Worm (Caenorhabditis elegans) whole organism, L4/young adult: ENCODE results near the gene grld-1.

ENCODE experiments used
- W03F9.2 ChIP-seq: fragments of 150-350 bp; optimal IDR thresholded peaks from 2 replicates; lab custom pipeline; 2014; ENCODE audit warnings: missing biosample characterization, missing genetic modification characterization
- dao-5 ChIP-seq: sonication (generic microtip); optimal IDR thresholded peaks from 2 replicates; lab custom pipeline; 2016; ENCODE audit warnings: missing genotype, missing genetic modification characterization, moderate library complexity, missing compliant biosample characterization
- him-1 ChIP-seq: sonication (generic microtip); optimal IDR thresholded peaks from 2 replicates; lab custom pipeline; 2016; ENCODE audit warnings: missing genotype, missing genetic modification reagents, missing genetic modification characterization, missing compliant biosample characterization

The grld-1 gene

DNA sequence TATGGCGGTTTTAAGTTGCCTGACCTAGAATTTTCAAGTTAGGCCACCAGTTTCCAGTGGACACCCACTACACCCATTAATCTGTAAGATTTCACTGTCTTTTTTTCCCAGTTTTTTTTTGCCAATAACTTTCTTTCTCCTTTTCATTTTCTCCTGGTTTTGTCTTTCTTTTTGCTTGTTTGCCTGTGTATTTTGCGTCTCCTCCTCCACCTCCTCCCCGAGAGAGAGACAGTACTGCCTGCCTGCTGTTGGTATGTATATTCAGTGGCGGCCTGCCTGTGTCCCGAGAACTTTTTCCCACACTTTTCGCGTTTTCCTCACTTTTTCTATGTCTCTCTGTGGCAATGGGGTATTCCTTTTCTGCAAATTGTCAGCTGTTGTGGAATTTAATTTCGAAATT, 44.3 kb downstream of the grld-1 start:
- no peak for TF ChIP-seq W03F9.2 (tag; lab: Kevin White, UChicago)
- TF ChIP-seq dao-5 (tag; lab: Kevin White, UChicago) = no peak
- no peak for TF ChIP-seq him-1 (tag; lab: Kevin White, UChicago)

DNA sequence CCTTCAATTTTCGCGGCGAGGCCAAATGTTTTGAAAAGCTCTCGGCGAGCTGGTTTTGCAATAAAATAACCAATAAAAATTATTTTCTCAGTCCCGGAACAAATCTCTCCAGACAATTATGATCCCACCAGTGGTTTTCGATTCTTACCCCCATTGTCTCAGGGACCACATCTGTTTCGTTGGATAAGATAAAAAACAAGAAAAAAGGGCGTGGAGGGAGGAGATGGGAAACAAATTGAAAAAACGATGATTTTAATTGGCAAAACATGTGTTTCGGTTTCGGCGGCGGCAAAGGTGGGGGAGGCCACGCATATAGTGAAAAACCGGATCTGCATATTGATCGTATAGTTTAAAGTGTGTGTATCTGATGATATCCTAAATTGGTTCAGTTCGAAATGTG, 44.8 kb downstream of the grld-1 start:
- TF ChIP-seq W03F9.2 (tag; lab: Kevin White, UChicago) = no peak
- TF ChIP-seq dao-5 (tag; lab: Kevin White, UChicago) = no peak
- TF ChIP-seq him-1 (tag; lab: Kevin White, UChicago) = no peak

DNA sequence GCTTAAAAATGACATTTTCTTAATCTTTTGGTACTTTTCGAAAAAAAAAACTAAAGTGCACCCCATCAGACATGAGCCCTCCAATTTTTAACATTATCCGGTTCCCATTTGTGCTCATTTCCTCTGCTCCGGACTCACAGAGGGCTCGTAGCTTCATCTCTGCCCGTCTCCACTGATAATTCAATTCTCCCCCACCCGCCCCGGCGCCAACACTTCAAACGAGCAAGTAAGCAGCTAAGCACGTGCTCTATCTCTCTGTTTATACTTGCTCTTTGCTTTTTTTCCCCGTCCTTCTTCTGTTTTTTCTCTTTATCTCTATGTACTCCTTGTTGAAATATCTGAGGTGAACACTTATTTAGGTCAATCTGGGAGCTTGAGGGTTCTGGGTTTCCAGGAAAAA, 46.5 kb downstream of the grld-1 start, which contains the start of gene T05C7.9:
Gene T05C7.9, plus strand, starts transcription at position 72 of the 400 bp plus-strand sequence.
- no peak for TF ChIP-seq dao-5 (tag; lab: Kevin White, UChicago)
- TF ChIP-seq W03F9.2 (tag; lab: Kevin White, UChicago) = no peak
- no peak for TF ChIP-seq him-1 (tag; lab: Kevin White, UChicago)

DNA sequence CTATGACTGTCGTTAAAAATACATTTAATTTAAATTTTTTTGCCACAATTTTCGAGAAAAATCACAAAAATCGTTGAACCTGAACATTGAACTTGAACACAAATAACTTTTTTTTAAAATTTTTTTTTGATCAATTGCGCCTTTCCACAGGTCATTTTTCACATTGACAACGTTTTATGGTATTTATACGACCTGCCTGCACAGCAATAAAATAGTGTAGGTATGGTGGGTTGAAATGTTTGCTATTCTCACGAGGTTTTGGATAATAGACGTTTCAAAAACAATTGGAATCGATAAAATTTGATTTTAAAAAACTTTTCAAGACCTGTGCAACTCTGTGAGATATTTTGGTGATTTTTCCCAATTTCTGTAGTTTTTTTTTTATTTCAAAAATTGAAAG, 47.5 kb downstream of the grld-1 start:
- no peak for TF ChIP-seq W03F9.2 (tag; lab: Kevin White, UChicago)
- no peak for TF ChIP-seq him-1 (tag; lab: Kevin White, UChicago)
- TF ChIP-seq dao-5 (tag; lab: Kevin White, UChicago) = no peak

DNA sequence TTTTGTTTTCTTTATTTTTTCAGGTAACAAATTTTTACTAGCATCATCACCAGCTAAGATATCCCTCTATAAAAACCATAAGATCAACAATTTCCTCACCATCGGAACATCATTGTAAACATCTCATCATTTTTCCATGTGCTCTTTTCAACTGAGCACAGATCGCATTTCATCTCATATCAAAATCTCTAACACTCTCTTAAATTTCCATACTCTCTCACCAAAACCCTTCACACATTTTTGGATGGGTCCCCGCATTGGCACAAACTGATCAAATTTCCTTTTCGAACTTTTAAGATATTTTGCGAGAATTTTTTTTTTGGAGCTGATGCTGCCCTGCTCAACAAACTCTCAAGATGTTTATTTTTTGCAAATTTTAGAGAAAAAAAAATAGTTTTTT, 48.3 kb downstream of the grld-1 start:
- TF ChIP-seq W03F9.2 (tag; lab: Kevin White, UChicago) (no peak), him-1 (tag; lab: Kevin White, UChicago) (no peak), dao-5 (tag; lab: Kevin White, UChicago) (no peak)

DNA sequence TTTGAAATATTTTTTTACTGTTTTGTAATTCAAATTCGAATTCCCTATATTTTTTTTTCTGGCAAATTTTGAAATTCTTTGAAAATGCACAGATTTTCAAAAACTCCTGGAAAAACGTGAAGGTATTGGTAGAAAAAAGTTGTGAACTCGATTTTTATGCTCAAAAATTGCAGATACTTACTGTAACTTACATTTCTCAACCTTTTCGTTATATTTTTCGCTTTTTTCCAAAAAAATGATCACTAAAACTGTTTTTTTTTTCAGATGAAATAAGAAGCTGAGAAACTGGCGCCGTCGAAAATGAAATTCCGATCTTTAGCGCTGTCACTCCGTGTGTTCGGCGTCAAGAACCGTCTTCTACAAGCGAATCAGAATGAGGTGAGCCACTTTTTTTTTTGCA, 49.7 kb downstream of the grld-1 start, which contains the start of gene T05C7.8:
Gene T05C7.8, plus strand, starts transcription at position 301 of the 400 bp plus-strand sequence.
- TF ChIP-seq dao-5 (tag; lab: Kevin White, UChicago) (no peak), him-1 (tag; lab: Kevin White, UChicago) (no peak), W03F9.2 (tag; lab: Kevin White, UChicago) (no peak)

DNA sequence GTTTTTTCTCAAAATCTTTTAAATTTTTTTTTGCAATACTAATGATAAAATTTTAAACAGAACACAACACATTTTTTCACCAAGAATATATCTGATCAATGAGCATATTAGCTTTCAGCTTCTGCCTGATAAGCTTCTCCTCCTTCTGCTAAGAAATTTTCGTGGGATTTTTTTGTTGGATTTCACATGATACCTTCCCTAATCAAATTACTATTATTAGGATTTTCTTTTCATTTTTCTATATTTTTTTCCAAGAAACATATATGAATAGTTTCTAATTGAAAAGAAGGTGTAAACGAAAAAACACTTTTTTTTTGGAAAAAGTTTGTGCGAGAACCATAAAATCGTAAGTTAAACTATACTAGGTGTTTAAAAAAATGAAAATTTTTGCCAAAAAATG, 52.6 kb downstream of the grld-1 start:
- TF ChIP-seq W03F9.2 (tag; lab: Kevin White, UChicago) (no peak), him-1 (tag; lab: Kevin White, UChicago) (no peak), dao-5 (tag; lab: Kevin White, UChicago) (no peak)
